Fruit fly (Drosophila melanogaster) S2 (cell line): ENCODE results near the gene Fatp1.

Source experiments
- CG8478 ChIP-seq: fragments of >200 bp; optimal IDR thresholded peaks from 2 replicates; lab custom pipeline; 2018
- CTCF ChIP-seq, 2 experiments: fragments of >200 bp; optimal IDR thresholded peaks; 2 replicates each; lab custom pipeline; 2018

dm6 chr2L:10543992-10544391 is 27.0 kb upstream of the Fatp1 start:
- TF ChIP-seq CTCF (optimal IDR thresholded peaks at IDR 0.05; lab: Kevin White, UChicago) (no peak), CG8478 (lab: Kevin White, UChicago) (no peak)
